Worm (Caenorhabditis elegans): ENCODE results near the gene C32D5.8.

Gene C32D5.8

ce11 chrII:6351887-6352286 is 6.1 kb upstream of the C32D5.8 start, which contains the start of gene C32D5.10:
Gene C32D5.10, minus strand, starts transcription at chrII:6351987.
- no peak for TF ChIP-seq T22C8.4 (GFP tag; IDR thresholded peaks at IDR 0.05)
- no peak for TF ChIP-seq tab-1 (GFP tag; IDR thresholded peaks at IDR 0.05)
- TF ChIP-seq ztf-23 (GFP tag; IDR thresholded peaks at IDR 0.05), result no peak
- TF ChIP-seq flt-1 (GFP tag; IDR thresholded peaks at IDR 0.05), result no peak
- TF ChIP-seq ztf-29 (GFP tag; IDR thresholded peaks at IDR 0.05), result no peak
- TF ChIP-seq med-1 (GFP tag; optimal IDR thresholded peaks at IDR 0.05; ENCODE audit: insufficient read depth), result no peak
- TF ChIP-seq klf-2 (GFP tag; conservative IDR thresholded peaks at IDR 0.05), result no peak
- TF ChIP-seq cog-1 (tag; optimal IDR thresholded peaks at IDR 0.05), result no peak
- no peak for TF ChIP-seq ref-1 (GFP tag; conservative IDR thresholded peaks at IDR 0.05)

ce11 chrII:6349968-6350367 is 4.2 kb upstream of the C32D5.8 start:
- TF ChIP-seq ref-1 (GFP tag; conservative IDR thresholded peaks at IDR 0.05) (no peak), ztf-29 (GFP tag; IDR thresholded peaks at IDR 0.05) (no peak), cog-1 (tag; optimal IDR thresholded peaks at IDR 0.05) (no peak), klf-2 (GFP tag; conservative IDR thresholded peaks at IDR 0.05) (no peak), T22C8.4 (GFP tag; IDR thresholded peaks at IDR 0.05) (no peak), tab-1 (GFP tag; IDR thresholded peaks at IDR 0.05) (no peak), med-1 (GFP tag; optimal IDR thresholded peaks at IDR 0.05; ENCODE audit: insufficient read depth) (no peak)

ce11 chrII:6348360-6348759 is 2.6 kb upstream of the C32D5.8 start:
- no peak; the same call in 1 of the 2 replicates for TF ChIP-seq ztf-23 (GFP tag; IDR thresholded peaks at IDR 0.05)
- no peak for TF ChIP-seq ref-1 (GFP tag; conservative IDR thresholded peaks at IDR 0.05)
- TF ChIP-seq flt-1 (GFP tag; IDR thresholded peaks at IDR 0.05), result 0 out of 2 replicates have a peak, but pooled peaks have one; percentile 51
- TF ChIP-seq ztf-29 (GFP tag; IDR thresholded peaks at IDR 0.05), result no peak
- TF ChIP-seq med-1 (GFP tag; optimal IDR thresholded peaks at IDR 0.05; ENCODE audit: insufficient read depth), result no peak
- TF ChIP-seq T22C8.4 (GFP tag; IDR thresholded peaks at IDR 0.05), result no peak
- no peak for TF ChIP-seq klf-2 (GFP tag; conservative IDR thresholded peaks at IDR 0.05)
- TF ChIP-seq cog-1 (tag; optimal IDR thresholded peaks at IDR 0.05), result peak; percentile 68
- 0 out of 2 replicates have a peak, but pooled peaks have one; percentile 11 for TF ChIP-seq tab-1 (GFP tag; IDR thresholded peaks at IDR 0.05)

- TF ChIP-seq T22C8.4 (GFP tag; IDR thresholded peaks at IDR 0.05) (peak; percentile 84), ref-1 (GFP tag; conservative IDR thresholded peaks at IDR 0.05) (no peak), flt-1 (GFP tag; IDR thresholded peaks at IDR 0.05) (0 out of 2 replicates have a peak, but pooled peaks have one; percentile 11), ztf-23 (GFP tag; IDR thresholded peaks at IDR 0.05) (no peak; the same call in 1 of the 2 replicates), med-1 (GFP tag; optimal IDR thresholded peaks at IDR 0.05; ENCODE audit: insufficient read depth) (no peak), klf-2 (GFP tag; conservative IDR thresholded peaks at IDR 0.05) (no peak), tab-1 (GFP tag; IDR thresholded peaks at IDR 0.05) (0 out of 2 replicates have a peak, but pooled peaks have one; percentile 13), ztf-29 (GFP tag; IDR thresholded peaks at IDR 0.05) (no peak)
These were observed 1.8 kb upstream of the C32D5.8 start, which contains the start of gene lgg-1 for ce11 chrII:6347341-6348118. Gene lgg-1, minus strand, starts transcription at chrII:6347719.

- TF ChIP-seq cog-1 (tag; optimal IDR thresholded peaks at IDR 0.05), result no peak
These were observed 851 bp upstream of the C32D5.8 start for ce11 chrII:6346551-6347079.

- TF ChIP-seq ztf-29 (GFP tag; IDR thresholded peaks at IDR 0.05) (no peak), cog-1 (tag; optimal IDR thresholded peaks at IDR 0.05) (no peak), ztf-23 (GFP tag; IDR thresholded peaks at IDR 0.05) (no peak)
These were observed 1.3 kb downstream of the C32D5.8 start for ce11 chrII:6344513-6344912.

- TF ChIP-seq klf-2 (GFP tag; conservative IDR thresholded peaks at IDR 0.05) (no peak), ztf-23 (GFP tag; IDR thresholded peaks at IDR 0.05) (no peak), T22C8.4 (GFP tag; IDR thresholded peaks at IDR 0.05) (no peak), ref-1 (GFP tag; conservative IDR thresholded peaks at IDR 0.05) (no peak), flt-1 (GFP tag; IDR thresholded peaks at IDR 0.05) (no peak), tab-1 (GFP tag; IDR thresholded peaks at IDR 0.05) (no peak), ztf-29 (GFP tag; IDR thresholded peaks at IDR 0.05) (no peak), cog-1 (tag; optimal IDR thresholded peaks at IDR 0.05) (no peak), med-1 (GFP tag; optimal IDR thresholded peaks at IDR 0.05; ENCODE audit: insufficient read depth) (no peak)
These were observed 1.9 kb downstream of the C32D5.8 start, which contains the start of gene txt-18 for ce11 chrII:6343893-6344292. Gene txt-18, plus strand, starts transcription at chrII:6344072.

ce11 chrII:6342455-6342854 is 3.3 kb downstream of the C32D5.8 start:
- TF ChIP-seq ref-1 (GFP tag; conservative IDR thresholded peaks at IDR 0.05) (no peak), med-1 (GFP tag; optimal IDR thresholded peaks at IDR 0.05; ENCODE audit: insufficient read depth) (no peak), ztf-23 (GFP tag; IDR thresholded peaks at IDR 0.05) (no peak), tab-1 (GFP tag; IDR thresholded peaks at IDR 0.05) (no peak), T22C8.4 (GFP tag; IDR thresholded peaks at IDR 0.05) (no peak), ztf-29 (GFP tag; IDR thresholded peaks at IDR 0.05) (no peak), klf-2 (GFP tag; conservative IDR thresholded peaks at IDR 0.05) (no peak), cog-1 (tag; optimal IDR thresholded peaks at IDR 0.05) (no peak), flt-1 (GFP tag; IDR thresholded peaks at IDR 0.05) (no peak)

- TF ChIP-seq tab-1 (GFP tag; IDR thresholded peaks at IDR 0.05) (no peak), ref-1 (GFP tag; conservative IDR thresholded peaks at IDR 0.05) (no peak), ztf-29 (GFP tag; IDR thresholded peaks at IDR 0.05) (no peak), med-1 (GFP tag; optimal IDR thresholded peaks at IDR 0.05; ENCODE audit: insufficient read depth) (no peak), flt-1 (GFP tag; IDR thresholded peaks at IDR 0.05) (no peak)
These were observed 4.7 kb downstream of the C32D5.8 start for ce11 chrII:6341076-6341475.

ce11 chrII:6339948-6340347 is 5.8 kb downstream of the C32D5.8 start, which contains the start of gene C32D5.7:
Gene C32D5.7, minus strand, starts transcription at chrII:6340048.
- no peak for TF ChIP-seq klf-2 (GFP tag; conservative IDR thresholded peaks at IDR 0.05)
- no peak for TF ChIP-seq cog-1 (tag; optimal IDR thresholded peaks at IDR 0.05)
- no peak for TF ChIP-seq flt-1 (GFP tag; IDR thresholded peaks at IDR 0.05)
- TF ChIP-seq ztf-29 (GFP tag; IDR thresholded peaks at IDR 0.05), result no peak
- TF ChIP-seq tab-1 (GFP tag; IDR thresholded peaks at IDR 0.05), result no peak
- no peak for TF ChIP-seq ref-1 (GFP tag; conservative IDR thresholded peaks at IDR 0.05)
- no peak for TF ChIP-seq med-1 (GFP tag; optimal IDR thresholded peaks at IDR 0.05; ENCODE audit: insufficient read depth)
- no peak for TF ChIP-seq T22C8.4 (GFP tag; IDR thresholded peaks at IDR 0.05)
- no peak for TF ChIP-seq ztf-23 (GFP tag; IDR thresholded peaks at IDR 0.05)
